Worm (Caenorhabditis elegans) whole organism, early embryonic: ENCODE results near the gene M02F4.1.

Experiments used
- B0310.2 ChIP-seq: sonication (generic microtip); optimal IDR thresholded peaks from 2 replicates; lab custom pipeline; 2016; ENCODE audit warnings: mild to moderate bottlenecking, missing genetic modification characterization, missing compliant biosample characterization
- F13C5.2 ChIP-seq: sonication (generic microtip); optimal IDR thresholded peaks from 2 replicates; lab custom pipeline; 2017; ENCODE audit warnings: mild to moderate bottlenecking, missing genetic modification characterization, inconsistent platforms, missing compliant biosample characterization
- aly-1 ChIP-seq: sonication (generic microtip); optimal IDR thresholded peaks from 2 replicates; lab custom pipeline; 2016; ENCODE audit warnings: missing genetic modification characterization, missing compliant biosample characterization
- ama-1 ChIP-seq: fragments of 150-350 bp; optimal IDR thresholded peaks from 2 replicates; lab custom pipeline; 2014
- ceh-13 ChIP-seq: fragments of 200-800 bp; sonication (Bioruptor generic); optimal IDR thresholded peaks from 2 replicates; lab custom pipeline; 2018; ENCODE audit warnings: mild to moderate bottlenecking, missing genetic modification characterization, missing compliant biosample characterization
- ceh-36 ChIP-seq: sonication (generic microtip); optimal IDR thresholded peaks from 2 replicates; lab custom pipeline; 2016; ENCODE audit warnings: missing genetic modification characterization, inconsistent platforms, missing compliant biosample characterization
- ets-7 ChIP-seq: sonication (generic microtip); optimal IDR thresholded peaks from 2 replicates; lab custom pipeline; 2016; ENCODE audit warnings: missing genotype, missing genetic modification characterization, missing compliant biosample characterization
- flt-1 ChIP-seq: fragments of 200-800 bp; sonication (Bioruptor generic); IDR thresholded peaks from 2 replicates; pipeline ENCODE4 v1.3.6; 2022; ENCODE audit warnings: missing genetic modification characterization, missing compliant biosample characterization
- hmbx-1 ChIP-seq: sonication (generic microtip); optimal IDR thresholded peaks from 2 replicates; lab custom pipeline; 2016; ENCODE audit warnings: mild to moderate bottlenecking, missing genetic modification characterization, missing compliant biosample characterization
- hmg-4 ChIP-seq: fragments of 200-800 bp; sonication (Bioruptor generic); optimal IDR thresholded peaks from 2 replicates; lab custom pipeline; 2018; ENCODE audit warnings: mild to moderate bottlenecking, missing genetic modification characterization, missing compliant biosample characterization
- hnd-1 ChIP-seq: sonication (generic microtip); optimal IDR thresholded peaks from 2 replicates; lab custom pipeline; 2016; ENCODE audit warnings: missing genetic modification characterization, missing compliant biosample characterization
- pes-1 ChIP-seq: fragments of 200-800 bp; sonication (Bioruptor generic); IDR thresholded peaks from 2 replicates; pipeline ENCODE4 v1.3.6; 2022; ENCODE audit warnings: missing genetic modification reagents, missing genetic modification characterization, missing compliant biosample characterization
- scrt-1 ChIP-seq: fragments of 200-800 bp; sonication (Bioruptor generic); IDR thresholded peaks from 2 replicates; pipeline ENCODE4 v1.3.6; 2022; ENCODE audit warnings: missing genetic modification characterization, missing compliant biosample characterization
- sea-1 ChIP-seq: fragments of 200-800 bp; sonication (Bioruptor generic); conservative IDR thresholded peaks from 2 replicates; pipeline ENCODE4 v1.3.6; 2022; ENCODE audit warnings: missing genetic modification characterization, missing compliant biosample characterization
- tbx-11 ChIP-seq: fragments of 200-800 bp; sonication (Bioruptor generic); IDR thresholded peaks from 2 replicates; pipeline ENCODE4 v1.3.6; 2022; ENCODE audit warnings: missing genetic modification characterization, missing compliant biosample characterization
- tbx-37 ChIP-seq: fragments of 200-800 bp; sonication (Bioruptor generic); conservative IDR thresholded peaks from 2 replicates; pipeline ENCODE4 v1.3.6; 2022; ENCODE audit warnings: missing genetic modification reagents, missing genetic modification characterization, missing compliant biosample characterization
- tra-4 ChIP-seq: sonication (generic microtip); optimal IDR thresholded peaks from 2 replicates; lab custom pipeline; 2017; ENCODE audit warnings: missing genetic modification characterization, missing compliant biosample characterization

Gene M02F4.1

DNA sequence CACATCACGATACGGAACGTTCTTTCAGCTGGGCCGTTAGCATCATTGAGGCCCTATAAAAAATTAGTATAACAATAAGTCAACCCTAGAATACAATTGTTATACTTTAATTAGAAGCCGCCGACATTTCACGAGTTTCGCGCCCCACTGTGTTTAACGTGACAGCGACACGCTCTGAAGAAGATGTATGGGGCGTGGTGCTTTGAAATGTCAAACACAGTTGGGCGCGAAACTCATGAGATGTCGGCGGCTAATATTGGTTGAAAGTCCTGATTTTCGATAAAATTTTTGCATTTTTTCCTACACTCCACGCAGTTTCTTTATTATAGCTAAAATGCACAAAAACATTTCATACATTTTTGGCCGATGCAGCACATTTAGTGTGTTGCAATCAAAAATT lies 27.2 kb upstream of the M02F4.1 start:
- TF ChIP-seq hmg-4 (GFP tag; lab: Kevin White, UChicago) (no peak), B0310.2 (tag; lab: Kevin White, UChicago) (no peak), scrt-1 (no peak), aly-1 (no peak), pes-1 (GFP tag; lab: Robert Waterston, UW) (no peak), tbx-37 (GFP tag; lab: Robert Waterston, UW) (no peak), F13C5.2 (tag; lab: Kevin White, UChicago) (no peak), sea-1 (GFP tag; lab: Robert Waterston, UW) (no peak), ceh-36 (tag; lab: Kevin White, UChicago) (no peak), ceh-13 (GFP tag; lab: Kevin White, UChicago) (no peak)

DNA sequence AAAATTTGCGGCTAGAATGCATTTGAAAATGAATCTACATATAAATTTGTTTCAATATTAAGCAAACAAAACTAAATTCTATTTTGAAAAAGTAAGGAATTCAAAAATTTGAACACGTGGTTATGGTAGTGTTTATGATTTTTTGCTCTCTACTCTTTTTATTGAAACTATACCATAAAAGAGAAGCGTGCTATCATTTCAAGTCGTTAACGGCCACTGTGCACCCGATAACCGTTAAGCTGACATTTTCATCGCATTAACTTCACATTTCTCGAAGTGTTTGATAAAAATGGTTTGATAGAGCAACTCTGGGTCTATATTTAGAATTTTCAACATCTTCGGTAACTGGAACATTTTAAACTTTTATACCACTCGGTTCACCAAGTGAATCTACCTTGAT lies 25.9 kb upstream of the M02F4.1 start, which contains the start of gene twk-26:
TSS of gene twk-26 (minus strand) at position 23 of the 400 bp plus-strand sequence.
- TF ChIP-seq tra-4 (tag; lab: Kevin White, UChicago): no peak

DNA sequence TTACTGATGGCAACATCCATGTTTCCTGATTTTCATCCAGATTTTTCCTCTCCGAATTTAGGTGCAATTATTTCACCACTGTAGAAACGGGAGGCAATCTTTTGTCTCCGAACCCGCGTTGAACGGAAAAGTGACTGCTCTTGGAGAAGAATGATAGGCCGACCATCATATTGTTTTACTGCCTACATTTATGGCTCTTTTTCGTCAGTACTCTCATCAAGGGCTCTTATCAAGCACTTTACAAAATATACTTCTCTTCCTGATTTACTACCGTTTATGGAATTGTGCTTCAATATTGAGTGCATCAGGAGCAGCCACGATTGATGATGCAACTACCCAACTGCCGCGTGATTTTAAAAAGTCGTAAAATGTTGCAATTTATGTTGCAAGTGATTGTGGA lies 25.5 kb upstream of the M02F4.1 start:
- TF ChIP-seq pes-1 (GFP tag; lab: Robert Waterston, UW) (no peak), flt-1 (GFP tag; lab: Robert Waterston, UW) (no peak), hmg-4 (GFP tag; lab: Kevin White, UChicago) (no peak), hnd-1 (tag; lab: Kevin White, UChicago) (no peak), B0310.2 (tag; lab: Kevin White, UChicago) (no peak), tbx-37 (GFP tag; lab: Robert Waterston, UW) (no peak)

DNA sequence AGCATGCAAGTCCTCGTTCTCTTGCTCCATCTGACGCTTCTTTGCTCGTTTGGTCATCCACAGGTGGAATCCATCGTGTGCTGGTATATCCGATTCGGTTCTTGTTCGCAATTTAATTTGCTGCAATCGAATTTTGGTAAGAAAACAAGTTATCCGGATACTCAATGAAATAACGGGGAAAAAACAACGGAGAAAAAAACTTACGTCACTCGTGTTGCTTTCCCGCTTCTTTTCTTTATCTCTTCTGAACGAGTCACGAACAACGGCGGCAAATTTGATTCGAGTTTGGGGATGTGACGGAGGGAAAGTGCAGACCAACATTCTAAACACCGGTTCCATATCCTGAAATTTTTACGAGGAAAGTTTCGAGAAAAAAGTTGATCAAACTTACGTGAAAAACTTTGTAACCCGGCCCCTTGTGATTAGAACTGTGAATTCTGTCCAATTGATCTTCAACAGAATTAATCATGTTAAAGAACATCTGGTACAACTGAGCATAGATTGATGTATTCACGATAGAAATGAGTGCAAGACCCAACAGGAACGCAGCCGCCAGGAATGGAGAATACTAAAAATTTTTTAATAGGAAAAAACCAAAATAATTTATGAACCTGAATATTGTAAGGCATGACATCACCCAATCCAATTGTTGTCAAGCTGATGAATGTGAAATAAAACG lies 22.5 kb upstream of the M02F4.1 start:
- no peak for TF ChIP-seq hnd-1 (tag; lab: Kevin White, UChicago)
- no peak for TF ChIP-seq tbx-11 (GFP tag; lab: Robert Waterston, UW)
- TF ChIP-seq ets-7 (tag; lab: Kevin White, UChicago): no peak
- no peak for TF ChIP-seq flt-1 (GFP tag; lab: Robert Waterston, UW)
- TF ChIP-seq hmbx-1 (tag; lab: Kevin White, UChicago): no peak
- TF ChIP-seq sea-1 (GFP tag; lab: Robert Waterston, UW): no peak
- TF ChIP-seq B0310.2 (tag; lab: Kevin White, UChicago): no peak
- no peak for TF ChIP-seq tbx-37 (GFP tag; lab: Robert Waterston, UW)
- no peak for TF ChIP-seq ama-1 (lab: Kevin White, UChicago)
- TF ChIP-seq aly-1: no peak
- no peak for TF ChIP-seq F13C5.2 (tag; lab: Kevin White, UChicago)
- TF ChIP-seq ceh-13 (GFP tag; lab: Kevin White, UChicago): no peak

DNA sequence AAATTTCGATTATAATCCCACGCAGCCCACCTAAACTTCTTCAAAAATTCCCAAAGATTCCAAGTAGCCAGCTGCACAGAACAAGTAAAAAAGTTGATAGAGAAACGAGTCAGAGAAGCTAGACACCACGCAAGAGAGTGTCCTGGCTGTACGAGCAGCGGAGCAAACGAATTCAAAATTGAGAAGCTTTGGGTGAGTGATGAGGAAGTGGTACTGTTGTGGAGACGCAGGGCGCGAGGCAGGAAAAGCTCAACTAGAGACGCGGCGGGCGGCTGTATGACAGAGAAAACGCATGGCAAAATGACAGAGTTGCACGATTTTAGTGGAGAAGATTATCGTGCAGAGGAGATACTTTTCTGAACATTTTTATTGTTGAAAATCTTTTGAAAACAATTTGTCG lies 20.3 kb upstream of the M02F4.1 start:
- TF ChIP-seq B0310.2 (tag; lab: Kevin White, UChicago): no peak
- no peak for TF ChIP-seq scrt-1
- TF ChIP-seq tbx-37 (GFP tag; lab: Robert Waterston, UW): no peak
- no peak for TF ChIP-seq aly-1

DNA sequence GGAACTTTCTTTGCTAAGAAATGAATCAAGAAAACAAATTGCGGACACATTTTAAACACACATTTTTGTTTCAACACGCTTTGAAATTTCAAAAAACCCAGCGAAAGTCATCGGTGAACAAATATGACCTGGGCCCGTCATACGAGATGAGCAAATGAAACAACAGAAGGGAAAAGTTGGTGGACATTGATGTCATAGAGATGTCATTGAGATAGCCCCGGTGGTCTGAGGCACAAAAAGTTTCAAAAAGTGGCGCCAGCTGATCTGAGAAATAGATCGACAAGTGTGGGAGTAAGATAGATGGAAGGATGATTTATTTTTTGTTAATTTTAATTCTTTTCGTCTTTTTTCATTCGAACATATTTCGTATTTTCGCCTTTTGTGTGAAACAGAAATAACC lies 19.8 kb upstream of the M02F4.1 start:
- TF ChIP-seq tbx-11 (GFP tag; lab: Robert Waterston, UW): no peak
- no peak for TF ChIP-seq hnd-1 (tag; lab: Kevin White, UChicago)
- no peak for TF ChIP-seq sea-1 (GFP tag; lab: Robert Waterston, UW)
- TF ChIP-seq aly-1: no peak
- no peak for TF ChIP-seq hmbx-1 (tag; lab: Kevin White, UChicago)
- no peak for TF ChIP-seq F13C5.2 (tag; lab: Kevin White, UChicago)
- no peak for TF ChIP-seq ceh-36 (tag; lab: Kevin White, UChicago)
- TF ChIP-seq hmg-4 (GFP tag; lab: Kevin White, UChicago): no peak
- TF ChIP-seq tbx-37 (GFP tag; lab: Robert Waterston, UW): no peak
- no peak for TF ChIP-seq ets-7 (tag; lab: Kevin White, UChicago)
- TF ChIP-seq flt-1 (GFP tag; lab: Robert Waterston, UW): no peak
- no peak for TF ChIP-seq B0310.2 (tag; lab: Kevin White, UChicago)
- TF ChIP-seq ceh-13 (GFP tag; lab: Kevin White, UChicago): no peak
- no peak for TF ChIP-seq scrt-1
- TF ChIP-seq pes-1 (GFP tag; lab: Robert Waterston, UW): no peak
- TF ChIP-seq tra-4 (tag; lab: Kevin White, UChicago): no peak
- TF ChIP-seq ama-1 (lab: Kevin White, UChicago): no peak

DNA sequence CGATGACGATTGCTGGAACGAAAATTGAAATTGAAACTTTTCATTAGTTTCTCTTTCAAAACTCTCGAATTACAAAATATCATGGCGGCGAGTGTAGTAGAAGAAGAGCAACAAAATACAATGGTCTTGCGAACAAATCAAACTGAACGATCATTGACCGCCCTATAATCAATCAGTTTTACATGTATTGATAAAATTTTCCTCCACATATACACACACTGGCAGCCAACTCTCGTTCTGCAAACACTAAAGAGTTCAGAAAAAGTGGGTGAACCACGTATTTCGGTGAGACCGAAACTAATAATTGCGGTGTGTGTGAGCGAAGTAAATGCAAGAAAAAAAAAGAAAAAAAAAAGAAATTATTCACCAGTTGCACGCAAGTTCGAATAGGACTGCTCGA lies 18.3 kb upstream of the M02F4.1 start:
- TF ChIP-seq pes-1 (GFP tag; lab: Robert Waterston, UW) (no peak), ceh-13 (GFP tag; lab: Kevin White, UChicago) (no peak), tra-4 (tag; lab: Kevin White, UChicago) (no peak), B0310.2 (tag; lab: Kevin White, UChicago) (no peak), sea-1 (GFP tag; lab: Robert Waterston, UW) (no peak), hnd-1 (tag; lab: Kevin White, UChicago) (no peak), aly-1 (no peak), tbx-37 (GFP tag; lab: Robert Waterston, UW) (no peak)

DNA sequence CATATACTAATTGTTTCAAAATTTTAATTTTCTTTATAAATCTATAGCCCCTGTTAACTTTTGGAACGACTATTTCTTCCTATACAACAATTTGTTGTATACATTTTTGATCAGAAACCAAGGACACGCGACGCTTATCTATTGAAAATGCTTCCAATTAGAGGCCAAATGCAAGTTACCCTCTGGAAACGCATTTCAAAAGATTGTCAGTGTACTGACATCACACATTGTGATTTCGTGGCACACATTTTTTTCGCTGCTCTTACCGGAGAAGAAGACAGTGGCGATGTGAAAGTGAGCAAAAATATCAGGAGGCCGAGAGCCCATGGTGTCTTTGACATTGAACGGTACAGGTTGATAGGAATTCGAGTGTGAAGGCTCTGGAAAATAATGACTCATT lies 16.5 kb upstream of the M02F4.1 start, which contains the start of gene cnnm-3:
TSS of gene cnnm-3 (minus strand) at position 382 of the 400 bp plus-strand sequence.
- TF ChIP-seq hmbx-1 (tag; lab: Kevin White, UChicago) (no peak), B0310.2 (tag; lab: Kevin White, UChicago) (no peak), tra-4 (tag; lab: Kevin White, UChicago) (no peak), tbx-37 (GFP tag; lab: Robert Waterston, UW) (no peak), ceh-13 (GFP tag; lab: Kevin White, UChicago) (no peak), tbx-11 (GFP tag; lab: Robert Waterston, UW) (no peak), aly-1 (no peak), F13C5.2 (tag; lab: Kevin White, UChicago) (no peak), ceh-36 (tag; lab: Kevin White, UChicago) (no peak)
